Fruit fly (Drosophila melanogaster): Measurements from ENCODE around the gene CG15579.

The CG15579 gene

DNA sequence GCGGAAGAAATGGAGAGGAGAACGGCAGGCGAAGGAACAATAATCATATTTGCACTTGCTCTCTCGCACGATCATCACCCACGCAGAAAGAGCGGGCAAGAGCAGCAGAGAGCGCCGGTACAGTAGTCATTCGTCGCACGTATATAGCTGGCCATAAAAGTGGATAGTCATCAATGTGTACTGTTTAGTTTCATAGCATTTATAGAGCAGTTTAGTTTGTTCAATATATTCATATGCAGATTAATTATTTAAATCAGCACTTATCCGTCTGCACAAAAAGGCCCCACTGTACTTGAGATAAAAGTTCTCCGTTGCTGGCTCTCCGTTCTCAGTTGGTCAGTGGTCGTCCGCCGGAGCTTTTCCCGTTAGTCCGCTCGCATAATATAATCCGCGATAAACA lies 13.2 kb upstream of the CG15579 start (continued):
- peak; percentile 96 for TF ChIP-seq CG30431 (GFP tag; optimal IDR thresholded peaks at IDR 0.05)
- peak; percentile 96 for TF ChIP-seq CG4404 (GFP tag; IDR thresholded peaks at IDR 0.05)
- peak; percentile 89 for TF ChIP-seq wek (GFP tag; optimal IDR thresholded peaks at IDR 0.05)
- TF ChIP-seq CG2678 (tag; optimal IDR thresholded peaks at IDR 0.05), result peak; percentile 99
- TF ChIP-seq CG9215 (GFP tag; IDR thresholded peaks at IDR 0.05), result peak; percentile 98
- no peak for TF ChIP-seq Sin3A (optimal IDR thresholded peaks at IDR 0.05)
- TF ChIP-seq Mes4 (GFP tag; optimal IDR thresholded peaks at IDR 0.05), result peak; percentile 96
- TF ChIP-seq bsh (GFP tag; optimal IDR thresholded peaks at IDR 0.05), result peak; percentile 88 to 97
- TF ChIP-seq CG5180 (GFP tag; optimal IDR thresholded peaks at IDR 0.05), result peak; percentile 89
- TF ChIP-seq Nf-YC (tag; optimal IDR thresholded peaks at IDR 0.05), result peak; percentile 92
- peak; percentile 97 for TF ChIP-seq CG1602 (GFP tag; optimal IDR thresholded peaks at IDR 0.05)
- peak; percentile 89 for TF ChIP-seq CG12236 (GFP tag; optimal IDR thresholded peaks at IDR 0.05)
- peak; percentile 100 for TF ChIP-seq Ets65A (GFP tag)
- peak; percentile 97 for TF ChIP-seq pnt (GFP tag; optimal IDR thresholded peaks at IDR 0.05)
- peak; percentile 96 for TF ChIP-seq CG17912 (GFP tag; optimal IDR thresholded peaks at IDR 0.05)
- peak; percentile 98 for TF ChIP-seq lbe (GFP tag; optimal IDR thresholded peaks at IDR 0.05)
- peak; percentile 97 for TF ChIP-seq CG17385 (GFP tag; optimal IDR thresholded peaks at IDR 0.05)
- TF ChIP-seq trh (GFP tag; optimal IDR thresholded peaks at IDR 0.05), result peak; percentile 95
- TF ChIP-seq CG15696 (tag; optimal IDR thresholded peaks at IDR 0.05), result peak; percentile 87
- peak; percentile 86 for TF ChIP-seq kni (GFP tag; optimal IDR thresholded peaks at IDR 0.05)
- TF ChIP-seq CG8281 (tag; optimal IDR thresholded peaks at IDR 0.05), result peak; percentile 87
- TF ChIP-seq Six4 (GFP tag; optimal IDR thresholded peaks at IDR 0.05), result peak; percentile 97
- TF ChIP-seq gem (tag; optimal IDR thresholded peaks at IDR 0.05), result peak; percentile 98
- TF ChIP-seq CG43689 (GFP tag; IDR thresholded peaks at IDR 0.05), result peak; percentile 97
- peak; percentile 95 for TF ChIP-seq Gsc (GFP tag; IDR thresholded peaks at IDR 0.05)
- TF ChIP-seq sob (GFP tag; IDR thresholded peaks at IDR 0.05), result peak; percentile 99
- TF ChIP-seq zfh2 (GFP tag; optimal IDR thresholded peaks at IDR 0.05), result peak; percentile 99
- TF ChIP-seq CG10543 (GFP tag; optimal IDR thresholded peaks at IDR 0.05), result peak; percentile 99
- TF ChIP-seq CG1792 (GFP tag; optimal IDR thresholded peaks at IDR 0.05), result peak; percentile 98
- TF ChIP-seq caup (GFP tag; optimal IDR thresholded peaks at IDR 0.05; ENCODE audit: severe bottlenecking), result peak; percentile 99
- peak; percentile 97 for TF ChIP-seq oc (tag; optimal IDR thresholded peaks at IDR 0.05)
- peak; percentile 86 for TF ChIP-seq CG3995 (GFP tag; optimal IDR thresholded peaks at IDR 0.05)
- TF ChIP-seq pita (GFP tag; optimal IDR thresholded peaks at IDR 0.05), result no peak
- peak; percentile 96 for TF ChIP-seq CG4854 (GFP tag; optimal IDR thresholded peaks at IDR 0.05)
- peak; percentile 95 for TF ChIP-seq CG4282 (GFP tag; optimal IDR thresholded peaks at IDR 0.05)
- TF ChIP-seq Spps (tag; optimal IDR thresholded peaks at IDR 0.05), result peak; percentile 67
- peak; percentile 99 for TF ChIP-seq CG11085 (GFP tag; IDR thresholded peaks at IDR 0.05)
- TF ChIP-seq CG2889 (GFP tag; IDR thresholded peaks at IDR 0.05), result peak; percentile 99
- peak; percentile 99 for TF ChIP-seq dimm (GFP tag; IDR thresholded peaks at IDR 0.05)
- no peak for TF ChIP-seq lov (optimal IDR thresholded peaks at IDR 0.05)
- TF ChIP-seq lov (GFP tag; IDR thresholded peaks at IDR 0.05), result peak; percentile 96
- peak; percentile 99 for TF ChIP-seq fd3F (GFP tag; optimal IDR thresholded peaks at IDR 0.05)
- peak; percentile 97 for TF ChIP-seq wor (GFP tag; IDR thresholded peaks at IDR 0.05)
- TF ChIP-seq cg (GFP tag; optimal IDR thresholded peaks at IDR 0.05), result no peak
- TF ChIP-seq Ets97D (GFP tag; optimal IDR thresholded peaks at IDR 0.05), result peak; percentile 90
- peak; percentile 93 for TF ChIP-seq zen (tag; optimal IDR thresholded peaks at IDR 0.05)
- TF ChIP-seq MESR4 (GFP tag; optimal IDR thresholded peaks at IDR 0.05), result peak; percentile 65
- TF ChIP-seq ro (GFP tag; IDR thresholded peaks at IDR 0.05), result peak; percentile 94
- TF ChIP-seq rib (GFP tag; IDR thresholded peaks at IDR 0.05), result peak; percentile 99
- peak; percentile 97 for TF ChIP-seq Atf-2 (GFP tag; optimal IDR thresholded peaks at IDR 0.05)
- no peak for TF ChIP-seq zen2 (GFP tag; IDR thresholded peaks at IDR 0.05; ENCODE audit: partially characterized antibody)
- peak; percentile 97 for TF ChIP-seq pb (GFP tag; optimal IDR thresholded peaks at IDR 0.05)

All from whole organism, embryonic.